Fruit fly (Drosophila melanogaster) whole organism, embryonic: ENCODE data around the gene CG9270.

Source experiments
- Asciz ChIP-seq: fragments of 200-800 bp; sonication (Bioruptor generic); optimal IDR thresholded peaks from 2 replicates; lab custom pipeline; 2017; ENCODE audit warnings: missing biosample characterization, mild to moderate bottlenecking, missing genetic modification characterization, missing genetic modification reagents
- B-H2 ChIP-seq: fragments of 200-800 bp; sonication (Bioruptor generic); optimal IDR thresholded peaks from 2 replicates; lab custom pipeline; 2018; ENCODE audit warnings: missing biosample characterization, mild to moderate bottlenecking, missing genetic modification characterization
- CG11398 ChIP-seq: fragments of 200-800 bp; sonication (Bioruptor generic); optimal IDR thresholded peaks from 2 replicates; lab custom pipeline; 2016; ENCODE audit warnings: missing biosample characterization, missing genetic modification characterization
- CG11504 ChIP-seq: fragments of 200-800 bp; sonication (Bioruptor generic); optimal IDR thresholded peaks from 3 replicates; lab custom pipeline; 2019; ENCODE audit warnings: missing biosample characterization, mild to moderate bottlenecking, missing genetic modification characterization, moderate library complexity
- CG11695 ChIP-seq: fragments of 200-800 bp; sonication (Bioruptor generic); IDR thresholded peaks from 3 replicates; pipeline ENCODE4 v1.3.6; 2022; ENCODE audit warnings: missing biosample characterization, missing genetic modification characterization
- CG12769 ChIP-seq: fragments of 200-800 bp; sonication (Bioruptor generic); optimal IDR thresholded peaks from 2 replicates; lab custom pipeline; 2019; ENCODE audit warnings: missing biosample characterization, mild to moderate bottlenecking, missing genetic modification characterization, moderate library complexity
- CG14050 ChIP-seq: fragments of 200-800 bp; sonication (Bioruptor generic); IDR thresholded peaks from 3 replicates; pipeline ENCODE4 v1.3.6; 2022; ENCODE audit warnings: missing biosample characterization, missing genetic modification characterization
- CG14441 ChIP-seq: fragments of 200-800 bp; sonication (Bioruptor generic); IDR thresholded peaks from 2 replicates; pipeline ENCODE4 v1.3.6; 2022; ENCODE audit warnings: missing biosample characterization, missing genetic modification characterization
- CG15514 ChIP-seq: fragments of 200-800 bp; sonication (Bioruptor generic); optimal IDR thresholded peaks from 3 replicates; lab custom pipeline; 2017; ENCODE audit warnings: missing biosample characterization, missing genetic modification characterization, mild to moderate bottlenecking, moderate library complexity, missing genetic modification reagents
- CG15696 ChIP-seq: fragments of 200-800 bp; sonication (Bioruptor generic); optimal IDR thresholded peaks from 2 replicates; lab custom pipeline; 2019; ENCODE audit warnings: missing biosample characterization, mild to moderate bottlenecking, missing genetic modification characterization, moderate library complexity
- CG16815 ChIP-seq: fragments of 200-800 bp; sonication (Bioruptor generic); optimal IDR thresholded peaks from 3 replicates; lab custom pipeline; 2017; ENCODE audit warnings: missing biosample characterization, mild to moderate bottlenecking, missing genetic modification characterization
- CG1792 ChIP-seq: fragments of 200-800 bp; sonication (Bioruptor generic); optimal IDR thresholded peaks from 2 replicates; lab custom pipeline; 2016; ENCODE audit warnings: missing biosample characterization, missing genetic modification characterization
- CG2129 ChIP-seq: fragments of 200-800 bp; sonication (Bioruptor generic); IDR thresholded peaks from 2 replicates; pipeline ENCODE4 v1.3.6; 2022; ENCODE audit warnings: missing biosample characterization, missing genetic modification characterization; ENCODE audit not compliant: partially characterized antibody
- CG2199 ChIP-seq: fragments of 200-800 bp; sonication (Bioruptor generic); IDR thresholded peaks from 3 replicates; pipeline ENCODE4 v1.3.6; 2022; ENCODE audit warnings: missing biosample characterization, missing genetic modification characterization
- CG3163 ChIP-seq: fragments of 200-800 bp; sonication (Bioruptor generic); optimal IDR thresholded peaks from 3 replicates; lab custom pipeline; 2016; ENCODE audit warnings: missing biosample characterization, missing genetic modification characterization
- CG42726 ChIP-seq: fragments of 200-800 bp; sonication (Bioruptor generic); IDR thresholded peaks from 2 replicates; pipeline ENCODE4 v1.3.6; 2022; ENCODE audit warnings: missing biosample characterization, missing genetic modification characterization; ENCODE audit not compliant: partially characterized antibody
- CG7745 ChIP-seq: fragments of 200-800 bp; sonication (Bioruptor generic); optimal IDR thresholded peaks from 2 replicates; lab custom pipeline; 2018; ENCODE audit warnings: missing biosample characterization, mild to moderate bottlenecking, missing genetic modification characterization, moderate library complexity
- CG8924 ChIP-seq: fragments of 200-800 bp; optimal IDR thresholded peaks from 3 replicates; lab custom pipeline; 2019; ENCODE audit warnings: missing biosample characterization, mild to moderate bottlenecking, missing genetic modification characterization, moderate library complexity
- Camta ChIP-seq: fragments of 200-800 bp; sonication (Bioruptor generic); optimal IDR thresholded peaks from 2 replicates; lab custom pipeline; 2016; ENCODE audit warnings: missing biosample characterization, missing genetic modification characterization
- D ChIP-seq, 2 experiments: fragments of 200-800 bp in 1 of 2; fragments of >200 bp in 1 of 2; sonication (Bioruptor generic) in 1 of 2; optimal IDR thresholded peaks; 2 replicates in 1 of 2; 3 replicates in 1 of 2; lab custom pipeline; 2017; ENCODE audit warnings: mild to moderate bottlenecking in 1 of 2, missing biosample characterization in 1 of 2, missing genetic modification characterization in 1 of 2, missing genetic modification reagents in 1 of 2
- Doc3 ChIP-seq: fragments of 200-800 bp; sonication (Bioruptor generic); IDR thresholded peaks from 3 replicates; pipeline ENCODE4 v1.3.6; 2022; ENCODE audit warnings: missing biosample characterization, missing genetic modification characterization; ENCODE audit not compliant: partially characterized antibody
- Elba2 ChIP-seq: fragments of 200-800 bp; sonication (Bioruptor generic); optimal IDR thresholded peaks from 3 replicates; lab custom pipeline; 2016; ENCODE audit warnings: missing biosample characterization, missing genetic modification characterization
- Gsc ChIP-seq: fragments of 200-800 bp; sonication (Bioruptor generic); IDR thresholded peaks from 2 replicates; pipeline ENCODE4 v1.3.6; 2022; ENCODE audit warnings: missing biosample characterization, missing genetic modification characterization
- NC2α ChIP-seq: fragments of 200-800 bp; sonication (Bioruptor generic); optimal IDR thresholded peaks from 2 replicates; lab custom pipeline; 2016; ENCODE audit warnings: missing biosample characterization, missing genetic modification characterization
- Trl ChIP-seq, 3 experiments: fragments of >200 bp in 2 of 3; fragments of 200-800 bp in 1 of 3; sonication (Bioruptor generic) in 1 of 3; optimal IDR thresholded peaks; 2 replicates in 1 of 3; 3 replicates in 2 of 3; lab custom pipeline; 2016 to 2017; ENCODE audit warnings: missing biosample characterization in 1 of 3, missing genetic modification characterization in 1 of 3
- aop ChIP-seq: fragments of 200-800 bp; sonication (Bioruptor generic); IDR thresholded peaks from 2 replicates; pipeline ENCODE4 v1.3.6; 2022; ENCODE audit warnings: missing biosample characterization, missing genetic modification characterization
- cato ChIP-seq: fragments of 200-800 bp; sonication (Bioruptor generic); optimal IDR thresholded peaks from 2 replicates; lab custom pipeline; 2016; ENCODE audit warnings: missing biosample characterization, missing genetic modification characterization, borderline replicate concordance
- ci ChIP-seq: fragments of 200-800 bp; sonication (Bioruptor generic); IDR thresholded peaks from 3 replicates; pipeline ENCODE4 v1.3.6; 2022; ENCODE audit warnings: missing biosample characterization, missing genetic modification characterization
- cwo ChIP-seq: fragments of 200-800 bp; sonication (Bioruptor generic); optimal IDR thresholded peaks from 3 replicates; lab custom pipeline; 2017; ENCODE audit warnings: missing biosample characterization, missing genetic modification characterization, mild to moderate bottlenecking, moderate library complexity, missing genetic modification reagents
- eyg ChIP-seq: fragments of 200-800 bp; sonication (Bioruptor generic); optimal IDR thresholded peaks from 3 replicates; lab custom pipeline; 2016; ENCODE audit warnings: missing biosample characterization, missing genetic modification characterization
- gce ChIP-seq: fragments of 200-800 bp; sonication (Bioruptor generic); IDR thresholded peaks from 3 replicates; pipeline ENCODE4 v1.3.6; 2022; ENCODE audit warnings: missing biosample characterization, missing genetic modification characterization
- gt ChIP-seq: fragments of 200-800 bp; sonication (Bioruptor generic); IDR thresholded peaks from 2 replicates; pipeline ENCODE4 v1.3.6; 2022; ENCODE audit warnings: missing biosample characterization, missing genetic modification characterization
- hbn ChIP-seq: fragments of 200-800 bp; sonication (Bioruptor generic); IDR thresholded peaks from 2 replicates; pipeline ENCODE4 v1.3.6; 2022; ENCODE audit warnings: missing biosample characterization, missing genetic modification characterization; ENCODE audit not compliant: partially characterized antibody
- hth ChIP-seq: fragments of >200 bp; optimal IDR thresholded peaks from 2 replicates; lab custom pipeline; 2017; ENCODE audit warnings: inconsistent platforms
- insv ChIP-seq, 2 experiments: fragments of 200-800 bp; sonication (Bioruptor generic); optimal IDR thresholded peaks; 3 replicates each; lab custom pipeline; 2016 to 2018; ENCODE audit warnings: missing biosample characterization in 2 of 2, missing genetic modification characterization in 2 of 2
- otp ChIP-seq: fragments of 200-800 bp; sonication (Bioruptor generic); IDR thresholded peaks from 3 replicates; pipeline ENCODE4, ENCODE4 v1.3.6; 2022; ENCODE audit warnings: missing biosample characterization, missing genetic modification characterization
- prd ChIP-seq, 3 experiments: fragments of >200 bp in 2 of 3; fragments of 200-800 bp in 1 of 3; sonication (Bioruptor generic) in 1 of 3; optimal IDR thresholded peaks in 2 of 3; IDR thresholded peaks in 1 of 3; 2 replicates in 2 of 3; 3 replicates in 1 of 3; pipeline versions ENCODE4 v1.3.6 to Lab custom; 2017 to 2022; ENCODE audit warnings: missing biosample characterization in 1 of 3, missing genetic modification characterization in 1 of 3
- salm ChIP-seq: fragments of 200-800 bp; sonication (Bioruptor generic); optimal IDR thresholded peaks from 2 replicates; lab custom pipeline; 2018; ENCODE audit warnings: missing biosample characterization, mild to moderate bottlenecking, missing genetic modification characterization
- shn ChIP-seq: fragments of 200-800 bp; sonication (Bioruptor generic); optimal IDR thresholded peaks from 3 replicates; lab custom pipeline; 2016; ENCODE audit warnings: missing biosample characterization, missing genetic modification characterization
- slou ChIP-seq: fragments of 200-800 bp; sonication (Bioruptor generic); optimal IDR thresholded peaks from 3 replicates; lab custom pipeline; 2016; ENCODE audit warnings: missing biosample characterization, missing genetic modification characterization
- sna ChIP-seq: fragments of 200-800 bp; sonication (Bioruptor generic); IDR thresholded peaks from 2 replicates; pipeline ENCODE4 v1.3.6; 2022; ENCODE audit warnings: missing biosample characterization, missing genetic modification characterization; ENCODE audit not compliant: partially characterized antibody
- sug ChIP-seq: fragments of 200-800 bp; optimal IDR thresholded peaks from 2 replicates; lab custom pipeline; 2019; ENCODE audit warnings: missing biosample characterization, mild to moderate bottlenecking, missing genetic modification characterization, moderate library complexity
- tio ChIP-seq: fragments of 200-800 bp; sonication (Bioruptor generic); optimal IDR thresholded peaks from 2 replicates; lab custom pipeline; 2017; ENCODE audit warnings: missing biosample characterization, missing genetic modification characterization, inconsistent platforms
- tna ChIP-seq: fragments of 200-800 bp; sonication (Bioruptor generic); IDR thresholded peaks from 2 replicates; pipeline ENCODE4 v1.3.6; 2022; ENCODE audit warnings: missing biosample characterization, missing genetic modification characterization; ENCODE audit not compliant: partially characterized antibody
- toy ChIP-seq: fragments of 200-800 bp; sonication (Bioruptor generic); IDR thresholded peaks from 2 replicates; pipeline ENCODE4 v1.3.6; 2022; ENCODE audit warnings: missing biosample characterization, missing genetic modification characterization
- ttk ChIP-seq: fragments of 200-800 bp; sonication (Bioruptor generic); IDR thresholded peaks from 2 replicates; pipeline ENCODE4 v2.1.2; 2022; ENCODE audit warnings: missing biosample characterization, missing genetic modification characterization
- tx ChIP-seq: fragments of 200-800 bp; sonication (Bioruptor generic); optimal IDR thresholded peaks from 2 replicates; lab custom pipeline; 2016; ENCODE audit warnings: missing biosample characterization, missing genetic modification characterization
- vnd ChIP-seq: fragments of 200-800 bp; sonication (Bioruptor generic); IDR thresholded peaks from 3 replicates; pipeline ENCODE4 v1.3.6; 2022; ENCODE audit warnings: missing biosample characterization, missing genetic modification characterization; ENCODE audit not compliant: partially characterized antibody

Gene CG9270

dm6 chr2L:20896681-20897341 lies 37.1 kb downstream of the CG9270 start (continued):
- peak; percentile 5 for TF ChIP-seq sug (tag; lab: Kevin White, UChicago)
- TF ChIP-seq NC2α (GFP tag; lab: Kevin White, UChicago), result no peak
- TF ChIP-seq CG8924 (tag; lab: Kevin White, UChicago), result peak; percentile 6
- no peak; the same call in 2 of the 3 replicates for TF ChIP-seq CG14050 (GFP tag; lab: Robert Waterston, UW)
- no peak; the same call in 2 of the 3 replicates for TF ChIP-seq otp (GFP tag; lab: Robert Waterston, UW)
- TF ChIP-seq aop (GFP tag; lab: Robert Waterston, UW), result no peak
- no peak for TF ChIP-seq ttk
- peak; percentile 2 for TF ChIP-seq B-H2 (GFP tag; lab: Kevin White, UChicago)
- no peak for TF ChIP-seq gt (GFP tag; lab: Robert Waterston, UW)
- no peak for TF ChIP-seq hbn (GFP tag; lab: Robert Waterston, UW)
- no peak; the same call in 2 of the 3 replicates for TF ChIP-seq CG2199 (GFP tag; lab: Robert Waterston, UW)
- TF ChIP-seq Trl (optimal IDR thresholded peaks at IDR 0.05; lab: Kevin White, UChicago), result no peak
- TF ChIP-seq Trl (GFP tag; optimal IDR thresholded peaks at IDR 0.05; lab: Kevin White, UChicago), result no peak
- no peak for TF ChIP-seq CG16815 (GFP tag; lab: Kevin White, UChicago)
- TF ChIP-seq cato, result no peak
- TF ChIP-seq sna (GFP tag; lab: Robert Waterston, UW), result no peak
- TF ChIP-seq toy, result no peak
- TF ChIP-seq CG1792 (GFP tag; lab: Kevin White, UChicago), result peak; percentile 26
- peak; percentile 13 for TF ChIP-seq CG11398 (GFP tag; lab: Kevin White, UChicago)
- no peak for TF ChIP-seq CG14441 (GFP tag; lab: Robert Waterston, UW)
- no peak for TF ChIP-seq Gsc (GFP tag; lab: Robert Waterston, UW)
- peak; percentile 39 for TF ChIP-seq CG15696
- TF ChIP-seq CG42726, result no peak
- peak; percentile 84 for TF ChIP-seq ci (GFP tag; lab: Robert Waterston, UW)
- no peak for TF ChIP-seq slou (GFP tag; lab: Kevin White, UChicago)
- TF ChIP-seq prd (optimal IDR thresholded peaks at IDR 0.05; lab: Kevin White, UChicago), result no peak
- TF ChIP-seq prd (GFP tag; IDR thresholded peaks at IDR 0.05; lab: Robert Waterston, UW), result no peak
- TF ChIP-seq CG7745 (tag; lab: Kevin White, UChicago), result no peak
- TF ChIP-seq CG11504, result peak; percentile 10
- TF ChIP-seq CG2129, result no peak
- peak; percentile 72; the same call in 2 of the 3 replicates for TF ChIP-seq gce (GFP tag; lab: Robert Waterston, UW)
- peak; percentile 36 for TF ChIP-seq tio (GFP tag; lab: Kevin White, UChicago)
- no peak for TF ChIP-seq hth
- TF ChIP-seq salm (tag; lab: Kevin White, UChicago), result peak; percentile 13
- TF ChIP-seq shn, result no peak
- no peak for TF ChIP-seq CG12769
- TF ChIP-seq Doc3 (GFP tag; lab: Robert Waterston, UW), result no peak
- no peak for TF ChIP-seq eyg (GFP tag; lab: Kevin White, UChicago)
- no peak for TF ChIP-seq vnd
- TF ChIP-seq CG15514 (GFP tag; lab: Kevin White, UChicago), result peak; percentile 13
- peak in 1 of 2 experiments; percentile 41 for TF ChIP-seq insv (GFP tag; optimal IDR thresholded peaks at IDR 0.05; lab: Kevin White, UChicago)
- no peak for TF ChIP-seq D (optimal IDR thresholded peaks at IDR 0.05; lab: Kevin White, UChicago)
- peak; percentile 54 for TF ChIP-seq D (GFP tag; optimal IDR thresholded peaks at IDR 0.05; lab: Kevin White, UChicago)
- TF ChIP-seq tna, result no peak
- peak; percentile 87 for TF ChIP-seq Asciz
- no peak for TF ChIP-seq Elba2 (GFP tag; lab: Kevin White, UChicago)
- 0 out of 3 replicates have a peak, but pooled peaks have one; percentile 29 for TF ChIP-seq CG11695 (GFP tag; lab: Robert Waterston, UW)
- TF ChIP-seq cwo, result no peak
- TF ChIP-seq CG3163, result no peak
- peak; percentile 28 for TF ChIP-seq Camta (GFP tag; lab: Kevin White, UChicago)
- no peak for TF ChIP-seq tx (GFP tag; lab: Kevin White, UChicago)
